Fruit fly (Drosophila melanogaster) whole organism, pupa: ENCODE results near the gene CG5890.

Experiments used
- CG10348 ChIP-seq: fragments of 200-800 bp; sonication (Bioruptor generic); IDR thresholded peaks from 2 replicates; pipeline ENCODE4 v1.3.6; 2022; ENCODE audit warnings: missing biosample characterization, missing genetic modification characterization
- CG12605 ChIP-seq: fragments of 200-800 bp; sonication (Bioruptor generic); IDR thresholded peaks from 2 replicates; pipeline ENCODE4 v1.3.6; 2022; ENCODE audit warnings: missing biosample characterization, missing genetic modification characterization
- CG13204 ChIP-seq: fragments of 200-800 bp; sonication (Bioruptor generic); optimal IDR thresholded peaks from 2 replicates; lab custom pipeline; 2018; ENCODE audit warnings: missing biosample characterization, mild to moderate bottlenecking, missing genetic modification characterization, moderate library complexity
- CG14655 ChIP-seq: fragments of 200-800 bp; sonication (Bioruptor generic); optimal IDR thresholded peaks from 3 replicates; lab custom pipeline; 2017; ENCODE audit warnings: mild to moderate bottlenecking, missing biosample characterization, missing genetic modification reagents, missing genetic modification characterization
- CG32121 ChIP-seq: fragments of 200-800 bp; sonication (Bioruptor generic); IDR thresholded peaks from 2 replicates; pipeline ENCODE4 v1.3.6; 2022; ENCODE audit warnings: missing biosample characterization, missing genetic modification characterization
- CG9948 ChIP-seq: fragments of 200-800 bp; sonication (Bioruptor generic); optimal IDR thresholded peaks from 2 replicates; lab custom pipeline; 2018; ENCODE audit warnings: missing biosample characterization, mild to moderate bottlenecking, missing genetic modification characterization, moderate library complexity
- D1 ChIP-seq: fragments of 200-800 bp; sonication (Bioruptor generic); optimal IDR thresholded peaks from 2 replicates; lab custom pipeline; 2018; ENCODE audit warnings: missing biosample characterization, mild to moderate bottlenecking, missing genetic modification characterization, moderate library complexity
- EcR ChIP-seq: fragments of 200-800 bp; sonication (Bioruptor generic); optimal IDR thresholded peaks from 3 replicates; lab custom pipeline; 2019; ENCODE audit warnings: missing biosample characterization, missing genetic modification characterization, mild to moderate bottlenecking, moderate library complexity, missing genetic modification reagents
- Ets98B ChIP-seq: fragments of 200-800 bp; sonication (Bioruptor generic); IDR thresholded peaks from 2 replicates; pipeline ENCODE4 v1.3.6; 2022; ENCODE audit warnings: missing biosample characterization, missing genetic modification characterization
- Pif1A ChIP-seq: fragments of 200-800 bp; sonication (Bioruptor generic); optimal IDR thresholded peaks from 3 replicates; lab custom pipeline; 2016; ENCODE audit warnings: missing biosample characterization, missing genetic modification characterization
- Snoo ChIP-seq: fragments of 200-800 bp; sonication (Bioruptor generic); optimal IDR thresholded peaks from 3 replicates; lab custom pipeline; 2017; ENCODE audit warnings: missing biosample characterization, mild to moderate bottlenecking, missing genetic modification characterization, inconsistent platforms
- rn ChIP-seq: fragments of 200-800 bp; sonication (Bioruptor generic); IDR thresholded peaks from 2 replicates; pipeline ENCODE4 v1.3.6; 2022; ENCODE audit warnings: missing biosample characterization, missing genetic modification characterization

dm6 chr3R:25831799-25832280 is 24.1 kb upstream of the CG5890 start, which contains the start of the genes Mst57Da and alpha4GT2:
- TF ChIP-seq CG13204 (GFP tag; lab: Kevin White, UChicago) = no peak
- TF ChIP-seq CG9948 (tag; lab: Kevin White, UChicago) = no peak
- no peak for TF ChIP-seq EcR
- TF ChIP-seq CG14655 (GFP tag; lab: Kevin White, UChicago) = no peak
- TF ChIP-seq CG32121 (GFP tag; lab: Robert Waterston, UW) = no peak
- no peak for TF ChIP-seq Pif1A (GFP tag; lab: Kevin White, UChicago)
- no peak for TF ChIP-seq Snoo
- no peak for TF ChIP-seq Ets98B (GFP tag; lab: Robert Waterston, UW)
- TF ChIP-seq D1 (tag; lab: Kevin White, UChicago) = no peak
- no peak for TF ChIP-seq CG12605 (GFP tag; lab: Robert Waterston, UW)
- no peak for TF ChIP-seq CG10348
- no peak for TF ChIP-seq rn (GFP tag; lab: Robert Waterston, UW)
